Fruit fly (Drosophila melanogaster) whole organism, adult: ENCODE measurements around the gene RabX2.

Experiments
- CG11617 ChIP-seq: fragments of 200-800 bp; sonication (Bioruptor generic); optimal IDR thresholded peaks from 2 replicates; lab custom pipeline; 2017; ENCODE audit warnings: mild to moderate bottlenecking, missing biosample characterization, missing genetic modification reagents, missing genetic modification characterization
- CG12768 ChIP-seq: fragments of 200-800 bp; sonication (Bioruptor generic); optimal IDR thresholded peaks from 2 replicates; lab custom pipeline; 2017; ENCODE audit warnings: missing biosample characterization, missing genetic modification characterization, mild to moderate bottlenecking, moderate library complexity, missing genetic modification reagents
- CG14711 ChIP-seq: fragments of 200-800 bp; sonication (Bioruptor generic); optimal IDR thresholded peaks from 2 replicates; lab custom pipeline; 2018; ENCODE audit warnings: missing biosample characterization, mild to moderate bottlenecking, missing genetic modification characterization, moderate library complexity
- CG1620 ChIP-seq: fragments of 200-800 bp; sonication (Bioruptor generic); optimal IDR thresholded peaks from 2 replicates; lab custom pipeline; 2016; ENCODE audit warnings: missing biosample characterization, missing genetic modification characterization
- CG33017 ChIP-seq: fragments of 200-800 bp; sonication (Bioruptor generic); optimal IDR thresholded peaks from 2 replicates; lab custom pipeline; 2018; ENCODE audit warnings: missing biosample characterization, mild to moderate bottlenecking, missing genetic modification characterization, moderate library complexity
- CG5204 ChIP-seq: fragments of 200-800 bp; sonication (Bioruptor generic); optimal IDR thresholded peaks from 2 replicates; lab custom pipeline; 2016; ENCODE audit warnings: missing biosample characterization, missing genetic modification characterization
- CG7045 ChIP-seq: fragments of 200-800 bp; sonication (Bioruptor generic); optimal IDR thresholded peaks from 2 replicates; lab custom pipeline; 2017; ENCODE audit warnings: missing biosample characterization, mild to moderate bottlenecking, missing genetic modification characterization
- CG7101 ChIP-seq: fragments of 200-800 bp; sonication (Bioruptor generic); optimal IDR thresholded peaks from 2 replicates; lab custom pipeline; 2018; ENCODE audit warnings: missing biosample characterization, mild to moderate bottlenecking, missing genetic modification characterization, moderate library complexity
- Clk ChIP-seq: fragments of 200-800 bp; sonication (Bioruptor generic); optimal IDR thresholded peaks from 2 replicates; lab custom pipeline; 2017; ENCODE audit warnings: missing biosample characterization, missing genetic modification characterization
- Crg-1 ChIP-seq: fragments of 200-800 bp; sonication (Bioruptor generic); optimal IDR thresholded peaks from 2 replicates; lab custom pipeline; 2016; ENCODE audit warnings: missing biosample characterization, missing genetic modification characterization
- Hr96 ChIP-seq: fragments of 200-800 bp; sonication (Bioruptor generic); optimal IDR thresholded peaks from 2 replicates; lab custom pipeline; 2016; ENCODE audit warnings: missing biosample characterization, missing genetic modification characterization
- Mnt ChIP-seq: fragments of 200-800 bp; sonication (Bioruptor generic); optimal IDR thresholded peaks from 2 replicates; lab custom pipeline; 2016; ENCODE audit warnings: missing biosample characterization, mild to moderate bottlenecking, missing genetic modification characterization
- bab1 ChIP-seq: fragments of 200-800 bp; sonication (Bioruptor generic); optimal IDR thresholded peaks from 3 replicates; lab custom pipeline; 2019; ENCODE audit warnings: missing biosample characterization, mild to moderate bottlenecking, missing genetic modification characterization, moderate library complexity
- cic ChIP-seq: fragments of 200-800 bp; sonication (Bioruptor generic); optimal IDR thresholded peaks from 2 replicates; lab custom pipeline; 2017; ENCODE audit warnings: missing biosample characterization, mild to moderate bottlenecking, missing genetic modification characterization, moderate library complexity
- cnc ChIP-seq, 2 experiments: fragments of >200 bp; optimal IDR thresholded peaks; 2 replicates each; lab custom pipeline; 2017
- kay ChIP-seq: fragments of 200-800 bp; sonication (Bioruptor generic); peaks from one replicate; lab custom pipeline; 2016; ENCODE audit warnings: missing biosample characterization, missing genetic modification characterization, borderline replicate concordance
- ovo ChIP-seq: fragments of 200-800 bp; sonication (Bioruptor generic); optimal IDR thresholded peaks from 2 replicates; lab custom pipeline; 2016; ENCODE audit warnings: missing biosample characterization, missing genetic modification characterization
- pad ChIP-seq: fragments of 200-800 bp; sonication (Bioruptor generic); optimal IDR thresholded peaks from 3 replicates; lab custom pipeline; 2017; ENCODE audit warnings: missing biosample characterization, missing genetic modification characterization, mild to moderate bottlenecking, moderate library complexity, missing genetic modification reagents
- tj ChIP-seq: fragments of 200-800 bp; sonication (Bioruptor generic); optimal IDR thresholded peaks from 3 replicates; lab custom pipeline; 2017; ENCODE audit warnings: missing biosample characterization, mild to moderate bottlenecking, missing genetic modification characterization, moderate library complexity
- toe ChIP-seq: fragments of 200-800 bp; sonication (Bioruptor generic); optimal IDR thresholded peaks from 2 replicates; lab custom pipeline; 2016; ENCODE audit warnings: missing biosample characterization, missing genetic modification characterization

The RabX2 gene

dm6 chrX:10396832-10397231 is 20.4 kb upstream of the RabX2 start:
- TF ChIP-seq CG7101 (tag; lab: Kevin White, UChicago) (no peak), CG14711 (tag; lab: Kevin White, UChicago) (no peak), Hr96 (GFP tag; lab: Kevin White, UChicago) (no peak), ovo (GFP tag; lab: Kevin White, UChicago) (no peak), toe (GFP tag; lab: Kevin White, UChicago) (no peak), cnc (optimal IDR thresholded peaks at IDR 0.05; lab: Kevin White, UChicago) (no peak), CG7045 (GFP tag; lab: Kevin White, UChicago) (no peak), tj (GFP tag; lab: Kevin White, UChicago) (no peak), kay (no peak), CG33017 (tag; lab: Kevin White, UChicago) (no peak), CG12768 (GFP tag; lab: Kevin White, UChicago) (no peak), CG5204 (GFP tag; lab: Kevin White, UChicago) (no peak)

dm6 chrX:10397514-10398133 is 19.6 kb upstream of the RabX2 start:
- peak; percentile 67 for TF ChIP-seq kay
- no peak for TF ChIP-seq Hr96 (GFP tag; lab: Kevin White, UChicago)

dm6 chrX:10398959-10399358 is 18.3 kb upstream of the RabX2 start:
- TF ChIP-seq bab1 (no peak), CG11617 (no peak), Hr96 (GFP tag; lab: Kevin White, UChicago) (no peak), Clk (no peak), ovo (GFP tag; lab: Kevin White, UChicago) (no peak), CG12768 (GFP tag; lab: Kevin White, UChicago) (no peak), CG7045 (GFP tag; lab: Kevin White, UChicago) (no peak), tj (GFP tag; lab: Kevin White, UChicago) (no peak), CG33017 (tag; lab: Kevin White, UChicago) (no peak), CG7101 (tag; lab: Kevin White, UChicago) (no peak), kay (no peak), Crg-1 (GFP tag; lab: Kevin White, UChicago) (no peak), CG14711 (tag; lab: Kevin White, UChicago) (no peak), Mnt (no peak), cic (GFP tag; lab: Kevin White, UChicago) (no peak), CG1620 (GFP tag; lab: Kevin White, UChicago) (no peak)

dm6 chrX:10432712-10433111 is 15.5 kb downstream of the RabX2 start, which contains the start of gene CG12640:
Gene CG12640, minus strand, starts transcription at chrX:10432812.
- no peak for TF ChIP-seq CG7101 (tag; lab: Kevin White, UChicago)
- TF ChIP-seq cnc (optimal IDR thresholded peaks at IDR 0.05; lab: Kevin White, UChicago), result no peak
- no peak for TF ChIP-seq CG5204 (GFP tag; lab: Kevin White, UChicago)
- TF ChIP-seq CG1620 (GFP tag; lab: Kevin White, UChicago), result no peak
- TF ChIP-seq CG11617, result no peak
- no peak for TF ChIP-seq cic (GFP tag; lab: Kevin White, UChicago)
- no peak for TF ChIP-seq CG14711 (tag; lab: Kevin White, UChicago)
- TF ChIP-seq toe (GFP tag; lab: Kevin White, UChicago), result no peak
- no peak for TF ChIP-seq CG12768 (GFP tag; lab: Kevin White, UChicago)
- no peak for TF ChIP-seq CG33017 (tag; lab: Kevin White, UChicago)

dm6 chrX:10454795-10455194 is 37.6 kb downstream of the RabX2 start, which contains the start of gene CG32683:
Gene CG32683, minus strand, starts transcription at chrX:10454895.
- TF ChIP-seq CG11617 (no peak), toe (GFP tag; lab: Kevin White, UChicago) (no peak), Crg-1 (GFP tag; lab: Kevin White, UChicago) (no peak), bab1 (no peak), CG14711 (tag; lab: Kevin White, UChicago) (no peak), tj (GFP tag; lab: Kevin White, UChicago) (no peak), CG33017 (tag; lab: Kevin White, UChicago) (no peak), Hr96 (GFP tag; lab: Kevin White, UChicago) (no peak), CG1620 (GFP tag; lab: Kevin White, UChicago) (no peak), CG7101 (tag; lab: Kevin White, UChicago) (no peak), pad (GFP tag; lab: Kevin White, UChicago) (no peak), cic (GFP tag; lab: Kevin White, UChicago) (no peak), CG12768 (GFP tag; lab: Kevin White, UChicago) (no peak), Clk (no peak), CG7045 (GFP tag; lab: Kevin White, UChicago) (no peak), kay (no peak), cnc (optimal IDR thresholded peaks at IDR 0.05; lab: Kevin White, UChicago) (no peak), CG5204 (GFP tag; lab: Kevin White, UChicago) (no peak), ovo (GFP tag; lab: Kevin White, UChicago) (no peak), Mnt (no peak)

dm6 chrX:10459576-10459975 is 42.3 kb downstream of the RabX2 start, which contains the start of gene Or9a:
Gene Or9a, minus strand, starts transcription at chrX:10459676.
- no peak for TF ChIP-seq CG1620 (GFP tag; lab: Kevin White, UChicago)
- no peak for TF ChIP-seq CG14711 (tag; lab: Kevin White, UChicago)
- TF ChIP-seq CG7045 (GFP tag; lab: Kevin White, UChicago), result no peak
- TF ChIP-seq CG11617, result no peak
- no peak for TF ChIP-seq Crg-1 (GFP tag; lab: Kevin White, UChicago)
- TF ChIP-seq bab1, result no peak
- no peak for TF ChIP-seq cic (GFP tag; lab: Kevin White, UChicago)
- no peak for TF ChIP-seq Hr96 (GFP tag; lab: Kevin White, UChicago)
- TF ChIP-seq tj (GFP tag; lab: Kevin White, UChicago), result no peak
- no peak for TF ChIP-seq pad (GFP tag; lab: Kevin White, UChicago)
- no peak for TF ChIP-seq Mnt
- TF ChIP-seq ovo (GFP tag; lab: Kevin White, UChicago), result no peak
- no peak for TF ChIP-seq kay
- no peak for TF ChIP-seq CG5204 (GFP tag; lab: Kevin White, UChicago)
- no peak for TF ChIP-seq Clk
- no peak for TF ChIP-seq CG12768 (GFP tag; lab: Kevin White, UChicago)
